Fruit fly (Drosophila melanogaster): ENCODE measurements around the gene Or67b.

dm6 chr3L:9601225-9601624, 27.8 kb downstream of the Or67b start, which contains the start of the genes CG3088 and CG3306:
- no peak for TF ChIP-seq Ets98B (GFP tag; IDR thresholded peaks at IDR 0.05)
- no peak for TF ChIP-seq CG14655 (GFP tag; optimal IDR thresholded peaks at IDR 0.05)
- no peak for TF ChIP-seq CG15710 (tag; optimal IDR thresholded peaks at IDR 0.05)
- no peak for TF ChIP-seq EcR (GFP tag; optimal IDR thresholded peaks at IDR 0.05)
- TF ChIP-seq CG8159 (tag; optimal IDR thresholded peaks at IDR 0.05): no peak
- TF ChIP-seq CG34367 (tag; optimal IDR thresholded peaks at IDR 0.05): no peak
- TF ChIP-seq CG17806 (tag; optimal IDR thresholded peaks at IDR 0.05): no peak
